Worm (Caenorhabditis elegans) whole organism, L4/young adult: ENCODE results near the gene R09F10.8.

Source experiments
- dao-5 ChIP-seq: sonication (generic microtip); optimal IDR thresholded peaks from 2 replicates; lab custom pipeline; 2016; ENCODE audit warnings: missing genotype, missing genetic modification characterization, moderate library complexity, missing compliant biosample characterization
- him-1 ChIP-seq: sonication (generic microtip); optimal IDR thresholded peaks from 2 replicates; lab custom pipeline; 2016; ENCODE audit warnings: missing genotype, missing genetic modification reagents, missing genetic modification characterization, missing compliant biosample characterization

- TF ChIP-seq him-1 (tag; lab: Kevin White, UChicago) (no peak), dao-5 (tag; lab: Kevin White, UChicago) (no peak)
Measured at ce11 chrX:8276333-8276732, 49.9 kb downstream of the R09F10.8 start.
